Fruit fly (Drosophila melanogaster) whole organism, prepupa: ENCODE results near the gene Tgt.
A peak's percentile ranks its signal among the peaks of the same experiment; 100 is the strongest.

Experiments used
- Blimp-1 ChIP-seq: fragments of 200-800 bp; sonication (Bioruptor generic); optimal IDR thresholded peaks from 3 replicates; lab custom pipeline; 2017; ENCODE audit warnings: missing biosample characterization, missing genetic modification characterization, mild to moderate bottlenecking, moderate library complexity, missing genetic modification reagents
- CG10669 ChIP-seq: fragments of 200-800 bp; sonication (Bioruptor generic); optimal IDR thresholded peaks from 3 replicates; lab custom pipeline; 2018; ENCODE audit warnings: missing biosample characterization, mild to moderate bottlenecking, missing genetic modification characterization, moderate library complexity
- CG11902 ChIP-seq: fragments of 200-800 bp; sonication (Bioruptor generic); optimal IDR thresholded peaks from 3 replicates; lab custom pipeline; 2016; ENCODE audit warnings: missing biosample characterization, missing genetic modification characterization
- CG16779 ChIP-seq: fragments of 200-800 bp; sonication (Bioruptor generic); optimal IDR thresholded peaks from 3 replicates; lab custom pipeline; 2017; ENCODE audit warnings: missing biosample characterization, mild to moderate bottlenecking, missing genetic modification characterization
- CG3032 ChIP-seq: fragments of 200-800 bp; optimal IDR thresholded peaks from 2 replicates; lab custom pipeline; 2019; ENCODE audit warnings: missing biosample characterization, mild to moderate bottlenecking, missing genetic modification characterization, moderate library complexity
- CG31627 ChIP-seq: fragments of 200-800 bp; sonication (Bioruptor generic); optimal IDR thresholded peaks from 3 replicates; lab custom pipeline; 2016; ENCODE audit warnings: missing biosample characterization, missing genetic modification characterization
- CG32006 ChIP-seq: fragments of 200-800 bp; sonication (Bioruptor generic); optimal IDR thresholded peaks from 3 replicates; lab custom pipeline; 2017; ENCODE audit warnings: missing biosample characterization, mild to moderate bottlenecking, missing genetic modification characterization
- CG3919 ChIP-seq: fragments of 200-800 bp; sonication (Bioruptor generic); optimal IDR thresholded peaks from 3 replicates; lab custom pipeline; 2016; ENCODE audit warnings: missing biosample characterization, missing genetic modification characterization
- CG4318 ChIP-seq: fragments of 200-800 bp; sonication (Bioruptor generic); optimal IDR thresholded peaks from 3 replicates; lab custom pipeline; 2017; ENCODE audit warnings: missing biosample characterization, mild to moderate bottlenecking, missing genetic modification characterization
- CG8119 ChIP-seq: fragments of 200-800 bp; sonication (Bioruptor generic); IDR thresholded peaks from 3 replicates; pipeline ENCODE4 v1.3.6; 2022; ENCODE audit warnings: missing biosample characterization, missing genetic modification characterization
- CG9139 ChIP-seq: fragments of 200-800 bp; sonication (Bioruptor generic); optimal IDR thresholded peaks from 3 replicates; lab custom pipeline; 2017; ENCODE audit warnings: missing biosample characterization, mild to moderate bottlenecking, missing genetic modification characterization
- Eip75B ChIP-seq: fragments of 200-800 bp; sonication (Bioruptor generic); optimal IDR thresholded peaks from 3 replicates; lab custom pipeline; 2016; ENCODE audit warnings: missing biosample characterization, missing genetic modification characterization
- Eip78C ChIP-seq: fragments of 200-800 bp; sonication (Bioruptor generic); peaks from one replicate; lab custom pipeline; 2016; ENCODE audit warnings: missing biosample characterization, missing genetic modification characterization
- Eip93F ChIP-seq: fragments of 200-800 bp; sonication (Bioruptor generic); optimal IDR thresholded peaks from 2 replicates; lab custom pipeline; 2016; ENCODE audit warnings: missing biosample characterization, mild to moderate bottlenecking, missing genetic modification characterization
- Gug ChIP-seq: fragments of 200-800 bp; sonication (Bioruptor generic); IDR thresholded peaks from 2 replicates; pipeline ENCODE4 v1.3.6; 2022; ENCODE audit warnings: missing biosample characterization, missing genetic modification characterization
- Hr38 ChIP-seq: sonication (Bioruptor generic); optimal IDR thresholded peaks from 2 replicates; lab custom pipeline; 2016; ENCODE audit warnings: missing biosample characterization, missing genetic modification characterization
- Sox102F ChIP-seq: fragments of 200-800 bp; sonication (Bioruptor generic); optimal IDR thresholded peaks from 2 replicates; lab custom pipeline; 2016; ENCODE audit warnings: missing biosample characterization, mild to moderate bottlenecking, missing genetic modification characterization
- Sox14 ChIP-seq: fragments of 200-800 bp; sonication (Bioruptor generic); optimal IDR thresholded peaks from 3 replicates; lab custom pipeline; 2016; ENCODE audit warnings: missing biosample characterization, missing genetic modification characterization
- Sox15 ChIP-seq: fragments of 200-800 bp; sonication (Bioruptor generic); optimal IDR thresholded peaks from 3 replicates; lab custom pipeline; 2016; ENCODE audit warnings: missing biosample characterization, missing genetic modification characterization
- dac ChIP-seq: fragments of 200-800 bp; sonication (Bioruptor generic); optimal IDR thresholded peaks from 2 replicates; lab custom pipeline; 2017; ENCODE audit warnings: missing biosample characterization, mild to moderate bottlenecking, missing genetic modification characterization
- eg ChIP-seq: fragments of 200-800 bp; sonication (Bioruptor generic); IDR thresholded peaks from 3 replicates; pipeline ENCODE4 v1.3.6; 2022; ENCODE audit warnings: missing biosample characterization, missing genetic modification characterization
- esn ChIP-seq: fragments of 200-800 bp; sonication (Bioruptor generic); optimal IDR thresholded peaks from 2 replicates; lab custom pipeline; 2016; ENCODE audit warnings: missing biosample characterization, mild to moderate bottlenecking, missing genetic modification characterization, moderate library complexity
- fd85E ChIP-seq: fragments of 200-800 bp; sonication (Bioruptor generic); optimal IDR thresholded peaks from 3 replicates; lab custom pipeline; 2016; ENCODE audit warnings: missing biosample characterization, missing genetic modification characterization
- fkh ChIP-seq: fragments of 200-800 bp; sonication (Bioruptor generic); optimal IDR thresholded peaks from 3 replicates; lab custom pipeline; 2017; ENCODE audit warnings: missing biosample characterization, mild to moderate bottlenecking, missing genetic modification characterization, moderate library complexity
- lz ChIP-seq: fragments of 200-800 bp; sonication (Bioruptor generic); optimal IDR thresholded peaks from 3 replicates; lab custom pipeline; 2016; ENCODE audit warnings: missing biosample characterization, missing genetic modification characterization
- net ChIP-seq: fragments of 200-800 bp; sonication (Bioruptor generic); optimal IDR thresholded peaks from 3 replicates; lab custom pipeline; 2016; ENCODE audit warnings: missing biosample characterization, missing genetic modification characterization
- pdm3 ChIP-seq: fragments of 200-800 bp; sonication (Bioruptor generic); optimal IDR thresholded peaks from 3 replicates; lab custom pipeline; 2016; ENCODE audit warnings: missing biosample characterization, missing genetic modification characterization
- svp ChIP-seq: fragments of 200-800 bp; sonication (Bioruptor generic); peaks from one replicate; lab custom pipeline; 2016; ENCODE audit warnings: missing biosample characterization, missing genetic modification characterization

Tgt gene

dm6 chr2L:1157679-1158518, 26.0 kb upstream of the Tgt start, which contains the start of gene capt (continued):
- peak; percentile 31 for TF ChIP-seq Sox102F (GFP tag; lab: Kevin White, UChicago)
- peak; percentile 55; the same call in 1 of the 3 replicates for TF ChIP-seq eg
- TF ChIP-seq esn (GFP tag; lab: Kevin White, UChicago) = peak; percentile 30
- TF ChIP-seq CG31627 (GFP tag; lab: Kevin White, UChicago) = peak; percentile 65
- TF ChIP-seq CG3919 (GFP tag; lab: Kevin White, UChicago) = no peak
- no peak for TF ChIP-seq CG16779
- TF ChIP-seq CG9139 (GFP tag; lab: Kevin White, UChicago) = no peak
- TF ChIP-seq lz = peak; percentile 59
- TF ChIP-seq CG4318 (GFP tag; lab: Kevin White, UChicago) = no peak
- TF ChIP-seq CG11902 (GFP tag; lab: Kevin White, UChicago) = peak; percentile 7
- TF ChIP-seq CG3032 (tag; lab: Kevin White, UChicago) = peak; percentile 51
- no peak for TF ChIP-seq CG10669 (GFP tag; lab: Kevin White, UChicago)
- no peak for TF ChIP-seq pdm3
- peak; percentile 30 for TF ChIP-seq fkh (GFP tag; lab: Kevin White, UChicago)
- TF ChIP-seq Hr38 = no peak
- TF ChIP-seq CG8119 (GFP tag; lab: Robert Waterston, UW) = 0 out of 3 replicates have a peak, but pooled peaks have one; percentile 49
- TF ChIP-seq dac (GFP tag; lab: Kevin White, UChicago) = no peak

- TF ChIP-seq eg (peak; percentile 35; the same call in 1 of the 3 replicates), Eip93F (GFP tag; lab: Kevin White, UChicago) (no peak), svp (GFP tag; lab: Kevin White, UChicago) (peak; percentile 35)
Measured at dm6 chr2L:1158519-1159319, 25.1 kb upstream of the Tgt start, which contains the start of gene Tango14. Gene Tango14, plus strand, starts transcription at chr2L:1158661.

dm6 chr2L:1163538-1164143, 20.2 kb upstream of the Tgt start, which contains the start of gene CG5080:
Gene CG5080, minus strand, starts transcription at chr2L:1163886.
- TF ChIP-seq Eip78C (GFP tag; lab: Kevin White, UChicago) = peak; percentile 60
- TF ChIP-seq Eip75B = peak; percentile 14
- no peak for TF ChIP-seq Hr38
- TF ChIP-seq svp (GFP tag; lab: Kevin White, UChicago) = peak; percentile 100

dm6 chr2L:1164294-1164693, 19.6 kb upstream of the Tgt start, which contains the start of gene IntS14:
Gene IntS14, plus strand, starts transcription at chr2L:1164443.
- TF ChIP-seq Sox14 (no peak), Hr38 (no peak), net (GFP tag; lab: Kevin White, UChicago) (no peak)

dm6 chr2L:1166326-1166725, 17.5 kb upstream of the Tgt start, which contains the start of gene CG14341:
Gene CG14341, plus strand, starts transcription at chr2L:1166506.
- no peak for TF ChIP-seq fd85E (GFP tag; lab: Kevin White, UChicago)
- TF ChIP-seq svp (GFP tag; lab: Kevin White, UChicago) = peak; percentile 66
- no peak for TF ChIP-seq Gug (GFP tag; lab: Robert Waterston, UW)
- TF ChIP-seq CG16779 = no peak
- TF ChIP-seq esn (GFP tag; lab: Kevin White, UChicago) = peak; percentile 26
- TF ChIP-seq Blimp-1 (GFP tag; lab: Kevin White, UChicago) = no peak
- no peak for TF ChIP-seq Sox15
- TF ChIP-seq CG32006 (GFP tag; lab: Kevin White, UChicago) = no peak
- no peak for TF ChIP-seq eg
